Worm (Caenorhabditis elegans) whole organism, young adult: ENCODE data around the gene nep-5.

ENCODE experiments used
- F49E8.2 ChIP-seq: sonication (generic microtip); optimal IDR thresholded peaks from 3 replicates; lab custom pipeline; 2017; ENCODE audit warnings: missing genetic modification characterization, mild to moderate bottlenecking, missing compliant biosample characterization, antibody characterized with exemption, moderate library complexity; ENCODE audit not compliant: insufficient read depth
- T26A5.8 ChIP-seq: sonication (generic microtip); optimal IDR thresholded peaks from 2 replicates; lab custom pipeline; 2016; ENCODE audit warnings: missing genetic modification characterization, missing compliant biosample characterization
- unc-130 ChIP-seq: sonication (generic microtip); optimal IDR thresholded peaks from 2 replicates; lab custom pipeline; 2016; ENCODE audit warnings: missing genetic modification reagents, missing genetic modification characterization, missing compliant biosample characterization

- TF ChIP-seq unc-130 (GFP tag; lab: Kevin White, UChicago) (no peak), F49E8.2 (tag; lab: Kevin White, UChicago) (no peak), T26A5.8 (tag; lab: Kevin White, UChicago) (no peak)
Observed at ce11 chrII:5446506-5446905, 41.4 kb upstream of the nep-5 start, which contains the start of gene nmr-1.
